Worm (Caenorhabditis elegans) whole organism, mixed stage, embryonic: ENCODE results near the gene F08B4.8.

Experiments used
- elt-3 ChIP-seq: fragments of 150-350 bp; optimal IDR thresholded peaks from 2 replicates; lab custom pipeline; 2014; ENCODE audit warnings: missing biosample characterization, missing genetic modification characterization
- nhr-237 ChIP-seq: fragments of 150-350 bp; optimal IDR thresholded peaks from 2 replicates; lab custom pipeline; 2014; ENCODE audit warnings: missing biosample characterization, missing genetic modification characterization
- unc-62 ChIP-seq: fragments of 150-350 bp; optimal IDR thresholded peaks from 2 replicates; lab custom pipeline; 2014; ENCODE audit warnings: missing biosample characterization, missing genetic modification reagents, missing genetic modification characterization

DNA sequence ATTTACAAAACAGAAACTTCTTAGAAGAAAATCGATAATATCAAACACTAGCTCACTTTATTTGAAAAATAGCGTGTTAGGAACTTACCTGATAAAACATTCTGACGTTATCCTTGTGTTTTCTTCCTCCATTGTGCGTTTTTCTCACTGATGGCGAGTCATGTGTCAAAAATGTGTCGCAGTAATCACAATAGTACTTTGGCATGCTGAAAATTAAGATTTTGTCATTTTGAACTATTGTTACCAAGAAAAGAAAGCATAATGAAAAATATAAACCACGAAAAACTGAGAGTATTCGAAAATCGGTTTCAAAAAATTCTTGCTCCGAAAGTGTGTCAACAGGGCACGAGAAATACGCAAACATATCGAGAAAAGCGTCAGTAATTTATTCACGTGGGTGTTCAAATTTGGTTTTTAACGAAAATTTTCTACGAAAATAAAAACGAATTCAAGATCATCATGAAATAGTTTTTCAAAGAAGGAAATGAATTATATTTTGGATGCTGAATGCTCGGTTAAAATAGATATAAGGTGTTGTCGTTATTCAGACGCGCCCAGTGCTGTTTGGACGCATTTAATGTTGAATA lies 10.3 kb downstream of the F08B4.8 start, which contains the start of gene snrp-3:
- TF ChIP-seq unc-62 (GFP tag; lab: Kevin White, UChicago) (peak; percentile 11), elt-3 (tag; lab: Kevin White, UChicago) (no peak), nhr-237 (tag; lab: Kevin White, UChicago) (peak; percentile 76)
